Fruit fly (Drosophila melanogaster): ENCODE measurements around the gene Smr.

- TF ChIP-seq jim (GFP tag; optimal IDR thresholded peaks at IDR 0.05) (no peak), tai (GFP tag; optimal IDR thresholded peaks at IDR 0.05) (no peak)
These were observed 75.4 kb downstream of the Smr start for dm6 chrX:12667008-12667407.

All from whole organism, wandering third instar larva.